Fruit fly (Drosophila melanogaster): ENCODE results near the gene CG7330.

DNA sequence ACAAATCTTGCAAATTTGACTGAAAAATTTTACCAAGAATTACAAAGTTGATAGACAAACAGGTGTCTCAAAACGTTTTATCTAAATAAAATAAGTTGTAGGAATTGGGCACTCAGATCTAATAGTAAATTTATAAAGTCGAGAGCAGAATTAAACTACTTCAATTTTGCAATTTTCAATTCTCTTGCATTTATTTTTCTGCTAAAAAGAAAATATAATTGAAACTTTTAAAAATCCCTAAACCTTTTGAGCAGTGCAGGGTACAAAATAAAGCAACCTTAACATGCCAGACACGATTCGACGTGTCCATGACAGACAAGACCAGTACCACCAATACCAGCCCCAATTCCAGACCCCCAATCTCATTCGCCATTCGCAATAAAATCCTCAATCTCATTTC, 44.9 kb downstream of the CG7330 start:
- TF ChIP-seq CG11695 (GFP tag; IDR thresholded peaks at IDR 0.05) (no peak), CG15514 (GFP tag; optimal IDR thresholded peaks at IDR 0.05) (no peak)

All from whole organism, embryonic.